Fruit fly (Drosophila melanogaster): ENCODE data around the gene CG14540.

The CG14540 gene

dm6 chr3R:26008892-26009539 is 49.9 kb downstream of the CG14540 start (continued):
- TF ChIP-seq sisA (GFP tag; IDR thresholded peaks at IDR 0.05) (peak; percentile 90), tna (GFP tag; IDR thresholded peaks at IDR 0.05; ENCODE audit: partially characterized antibody) (no peak), Hmx (GFP tag; optimal IDR thresholded peaks at IDR 0.05) (peak; percentile 60), Neu2 (GFP tag; optimal IDR thresholded peaks at IDR 0.05; ENCODE audit: borderline replicate concordance) (no peak), CG10274 (GFP tag; optimal IDR thresholded peaks at IDR 0.05) (peak; percentile 66), CG4617 (GFP tag; optimal IDR thresholded peaks at IDR 0.05; ENCODE audit: borderline replicate concordance) (peak; percentile 54), pfk (GFP tag; optimal IDR thresholded peaks at IDR 0.05) (no peak), pita (GFP tag; optimal IDR thresholded peaks at IDR 0.05) (no peak), CG3407 (GFP tag; optimal IDR thresholded peaks at IDR 0.05) (peak; percentile 79), ttk (GFP tag; IDR thresholded peaks at IDR 0.05) (peak; percentile 85), onecut (GFP tag; IDR thresholded peaks at IDR 0.05) (peak; percentile 72), Spps (tag; optimal IDR thresholded peaks at IDR 0.05) (peak; percentile 86), hbn (GFP tag; IDR thresholded peaks at IDR 0.05; ENCODE audit: partially characterized antibody) (no peak), tin (GFP tag; optimal IDR thresholded peaks at IDR 0.05) (peak; percentile 90), CG13624 (GFP tag; optimal IDR thresholded peaks at IDR 0.05) (peak; percentile 81), Six4 (GFP tag; optimal IDR thresholded peaks at IDR 0.05) (peak; percentile 82), Kr (GFP tag; optimal IDR thresholded peaks at IDR 0.05) (no peak), CG2120 (GFP tag; optimal IDR thresholded peaks at IDR 0.05) (peak; percentile 85), salm (tag; optimal IDR thresholded peaks at IDR 0.05) (peak; percentile 78), Ets97D (GFP tag; optimal IDR thresholded peaks at IDR 0.05) (peak; percentile 37), tx (GFP tag; optimal IDR thresholded peaks at IDR 0.05) (peak; percentile 87), pum (GFP tag; optimal IDR thresholded peaks at IDR 0.05) (peak; percentile 84), Taf1 (GFP tag; IDR thresholded peaks at IDR 0.05) (peak; percentile 80), CG16813 (GFP tag; IDR thresholded peaks at IDR 0.05; ENCODE audit: partially characterized antibody) (no peak), repo (GFP tag; optimal IDR thresholded peaks at IDR 0.05) (peak; percentile 80), Drgx (GFP tag; IDR thresholded peaks at IDR 0.05) (peak; percentile 94), Fer2 (tag; optimal IDR thresholded peaks at IDR 0.05) (peak; percentile 52), CG12236 (GFP tag; optimal IDR thresholded peaks at IDR 0.05) (peak; percentile 66), Dp (GFP tag; optimal IDR thresholded peaks at IDR 0.05) (no peak), HLH54F (GFP tag; optimal IDR thresholded peaks at IDR 0.05) (peak; percentile 81), gsb-n (tag; optimal IDR thresholded peaks at IDR 0.05) (peak; percentile 83), CG11504 (tag; optimal IDR thresholded peaks at IDR 0.05) (peak; percentile 93), aop (GFP tag; IDR thresholded peaks at IDR 0.05) (peak; percentile 40; the same call in 1 of the 2 replicates), CG32532 (GFP tag; IDR thresholded peaks at IDR 0.05) (peak; percentile 87), Sox100B (GFP tag; optimal IDR thresholded peaks at IDR 0.05) (peak; percentile 89), Bdp1 (GFP tag; optimal IDR thresholded peaks at IDR 0.05) (peak; percentile 76), CG2116 (GFP tag; optimal IDR thresholded peaks at IDR 0.05) (peak; percentile 34), Hmr (GFP tag; optimal IDR thresholded peaks at IDR 0.05) (peak; percentile 78), Dad (GFP tag; optimal IDR thresholded peaks at IDR 0.05) (peak; percentile 82), CG8388 (GFP tag; optimal IDR thresholded peaks at IDR 0.05) (peak; percentile 88), Sry-δ (GFP tag; optimal IDR thresholded peaks at IDR 0.05) (peak; percentile 45), Sin3A (optimal IDR thresholded peaks at IDR 0.05) (no peak), CG34376 (GFP tag; optimal IDR thresholded peaks at IDR 0.05) (no peak), gcm2 (GFP tag; optimal IDR thresholded peaks at IDR 0.05) (peak; percentile 67), so (GFP tag; IDR thresholded peaks at IDR 0.05) (peak; percentile 84; the same call in 2 of the 3 replicates), CG11696 (GFP tag; IDR thresholded peaks at IDR 0.05) (peak; percentile 65), CG18262 (tag; optimal IDR thresholded peaks at IDR 0.05) (peak; percentile 94), Eip74EF (GFP tag; optimal IDR thresholded peaks at IDR 0.05) (peak in 1 of 2 experiments; percentile 90), Tbp (GFP tag; optimal IDR thresholded peaks at IDR 0.05) (no peak), CG12071 (GFP tag; optimal IDR thresholded peaks at IDR 0.05) (peak; percentile 87)
